Fruit fly (Drosophila melanogaster): ENCODE results near the gene elm.

elm gene

DNA sequence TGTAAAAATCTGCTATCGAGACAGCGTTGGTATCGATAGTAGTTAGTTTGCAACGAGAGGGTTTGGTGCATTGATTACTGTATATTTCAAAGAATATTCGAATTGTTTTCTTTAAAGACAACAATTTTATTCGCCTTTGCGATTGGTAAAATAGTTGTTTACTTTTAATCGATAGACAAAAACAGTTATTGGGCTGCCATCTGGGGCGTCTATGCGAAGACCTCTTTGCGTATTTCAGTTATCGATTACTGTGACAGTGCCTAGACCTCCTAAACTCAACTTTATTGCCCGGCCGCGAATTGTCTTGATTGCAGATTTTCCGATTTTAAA lies 41.6 kb downstream of the elm start, which contains the start of gene Atu:
Gene Atu (plus strand): TSS at position 245 of the 330 bp plus-strand sequence.
- TF ChIP-seq CG2120 (GFP tag; optimal IDR thresholded peaks at IDR 0.05) (peak; percentile 72), YL-1 (GFP tag; optimal IDR thresholded peaks at IDR 0.05) (peak; percentile 81), Dll (GFP tag; IDR thresholded peaks at IDR 0.05; ENCODE audit: partially characterized antibody) (peak; percentile 97), hbn (GFP tag; IDR thresholded peaks at IDR 0.05; ENCODE audit: partially characterized antibody) (peak; percentile 89), Dek (tag; optimal IDR thresholded peaks at IDR 0.05) (peak; percentile 13), CG14860 (GFP tag; IDR thresholded peaks at IDR 0.05; ENCODE audit: partially characterized antibody) (peak; percentile 94), Rfx (GFP tag; IDR thresholded peaks at IDR 0.05) (peak; percentile 41; the same call in 1 of the 2 replicates), crol (GFP tag; IDR thresholded peaks at IDR 0.05) (no peak), CG7987 (GFP tag; optimal IDR thresholded peaks at IDR 0.05) (no peak), CG10147 (GFP tag; optimal IDR thresholded peaks at IDR 0.05) (peak; percentile 38), fd102C (GFP tag; optimal IDR thresholded peaks at IDR 0.05) (no peak), trem (tag; optimal IDR thresholded peaks at IDR 0.05) (peak; percentile 94), trh (GFP tag; optimal IDR thresholded peaks at IDR 0.05) (no peak), stc (GFP tag; IDR thresholded peaks at IDR 0.05) (no peak), CG14667 (GFP tag; IDR thresholded peaks at IDR 0.05) (no peak), CG11695 (GFP tag; IDR thresholded peaks at IDR 0.05) (no peak), Vsx1 (GFP tag; optimal IDR thresholded peaks at IDR 0.05) (no peak), p53 (GFP tag; optimal IDR thresholded peaks at IDR 0.05) (no peak), ewg (GFP tag; optimal IDR thresholded peaks at IDR 0.05) (peak; percentile 3), CG15011 (GFP tag; optimal IDR thresholded peaks at IDR 0.05) (no peak), disco-r (GFP tag; optimal IDR thresholded peaks at IDR 0.05) (no peak), CG15696 (tag; optimal IDR thresholded peaks at IDR 0.05) (peak; percentile 12), CG6854 (GFP tag; optimal IDR thresholded peaks at IDR 0.05) (no peak), Doc2 (GFP tag; IDR thresholded peaks at IDR 0.05) (no peak), Drgx (GFP tag; IDR thresholded peaks at IDR 0.05) (no peak), psq (GFP tag; optimal IDR thresholded peaks at IDR 0.05) (no peak), nmo (GFP tag; optimal IDR thresholded peaks at IDR 0.05) (peak; percentile 76), gfzf (GFP tag; optimal IDR thresholded peaks at IDR 0.05) (peak; percentile 27), CG10366 (GFP tag; IDR thresholded peaks at IDR 0.05) (no peak), HLH4C (GFP tag; IDR thresholded peaks at IDR 0.05; ENCODE audit: partially characterized antibody) (peak; percentile 93), ATbp (GFP tag; optimal IDR thresholded peaks at IDR 0.05) (no peak), B-H1 (GFP tag; IDR thresholded peaks at IDR 0.05) (no peak), Hand (GFP tag; optimal IDR thresholded peaks at IDR 0.05) (no peak), CG12769 (tag; optimal IDR thresholded peaks at IDR 0.05) (peak; percentile 55), crc (GFP tag; optimal IDR thresholded peaks at IDR 0.05) (no peak), CG13775 (GFP tag; optimal IDR thresholded peaks at IDR 0.05) (peak; percentile 35), pita (GFP tag; optimal IDR thresholded peaks at IDR 0.05) (no peak), h (optimal IDR thresholded peaks at IDR 0.05) (no peak), Asciz (GFP tag; optimal IDR thresholded peaks at IDR 0.05) (no peak), nerfin-1 (tag; optimal IDR thresholded peaks at IDR 0.05) (peak; percentile 18), Sox102F (GFP tag; optimal IDR thresholded peaks at IDR 0.05) (no peak), fd96Cb (tag; optimal IDR thresholded peaks at IDR 0.05) (no peak), Eip74EF (GFP tag; optimal IDR thresholded peaks at IDR 0.05) (no peak), az2 (GFP tag; optimal IDR thresholded peaks at IDR 0.05) (no peak), Rx (GFP tag; IDR thresholded peaks at IDR 0.05) (no peak), Hr51 (GFP tag; optimal IDR thresholded peaks at IDR 0.05) (peak in 1 of 2 experiments; percentile 3), CG5180 (GFP tag; optimal IDR thresholded peaks at IDR 0.05) (no peak), mam (GFP tag; optimal IDR thresholded peaks at IDR 0.05) (no peak), CG1792 (GFP tag; optimal IDR thresholded peaks at IDR 0.05) (peak; percentile 99), CG14014 (GFP tag; IDR thresholded peaks at IDR 0.05) (no peak), CG17802 (tag; optimal IDR thresholded peaks at IDR 0.05) (no peak)

All from whole organism, embryonic.